Worm (Caenorhabditis elegans): ENCODE results near the gene C08F8.15.

- TF ChIP-seq nhr-76 (tag; optimal IDR thresholded peaks at IDR 0.05) (no peak), unc-62 (GFP tag; optimal IDR thresholded peaks at IDR 0.05) (no peak), lin-32 (GFP tag; optimal IDR thresholded peaks at IDR 0.05) (no peak), lsy-2 (tag; optimal IDR thresholded peaks at IDR 0.05) (no peak), snpc-4 (tag; optimal IDR thresholded peaks at IDR 0.05) (no peak), nhr-237 (tag; optimal IDR thresholded peaks at IDR 0.05) (no peak), ces-1 (GFP tag; optimal IDR thresholded peaks at IDR 0.05) (no peak), cnd-1 (tag; optimal IDR thresholded peaks at IDR 0.05) (no peak)
Observed at ce11 chrIV:11131268-11131667, 29.3 kb downstream of the C08F8.15 start, which contains the start of gene ard-1.
